Fruit fly (Drosophila melanogaster) whole organism, pupa: ENCODE measurements around the gene CG8012.
A peak's percentile ranks its signal among the peaks of the same experiment; 100 is the strongest.

Experiments
- CG10348 ChIP-seq: fragments of 200-800 bp; sonication (Bioruptor generic); IDR thresholded peaks from 2 replicates; pipeline ENCODE4 v1.3.6; 2022; ENCODE audit warnings: missing biosample characterization, missing genetic modification characterization
- CG12605 ChIP-seq: fragments of 200-800 bp; sonication (Bioruptor generic); IDR thresholded peaks from 2 replicates; pipeline ENCODE4 v1.3.6; 2022; ENCODE audit warnings: missing biosample characterization, missing genetic modification characterization
- CG13204 ChIP-seq: fragments of 200-800 bp; sonication (Bioruptor generic); optimal IDR thresholded peaks from 2 replicates; lab custom pipeline; 2018; ENCODE audit warnings: missing biosample characterization, mild to moderate bottlenecking, missing genetic modification characterization, moderate library complexity
- CG14655 ChIP-seq: fragments of 200-800 bp; sonication (Bioruptor generic); optimal IDR thresholded peaks from 3 replicates; lab custom pipeline; 2017; ENCODE audit warnings: mild to moderate bottlenecking, missing biosample characterization, missing genetic modification reagents, missing genetic modification characterization
- CG15710 ChIP-seq: fragments of 200-800 bp; sonication (Bioruptor generic); optimal IDR thresholded peaks from 2 replicates; lab custom pipeline; 2018; ENCODE audit warnings: missing biosample characterization, mild to moderate bottlenecking, missing genetic modification characterization, moderate library complexity
- CG17806 ChIP-seq: fragments of 200-800 bp; sonication (Bioruptor generic); optimal IDR thresholded peaks from 2 replicates; lab custom pipeline; 2018; ENCODE audit warnings: missing biosample characterization, mild to moderate bottlenecking, missing genetic modification characterization, moderate library complexity
- CG32121 ChIP-seq: fragments of 200-800 bp; sonication (Bioruptor generic); IDR thresholded peaks from 2 replicates; pipeline ENCODE4 v1.3.6; 2022; ENCODE audit warnings: missing biosample characterization, missing genetic modification characterization
- CG34367 ChIP-seq: fragments of 200-800 bp; sonication (Bioruptor generic); optimal IDR thresholded peaks from 2 replicates; lab custom pipeline; 2018; ENCODE audit warnings: missing biosample characterization, mild to moderate bottlenecking, missing genetic modification characterization
- CG4496 ChIP-seq: fragments of 200-800 bp; sonication (Bioruptor generic); IDR thresholded peaks from 3 replicates; pipeline ENCODE4 v1.3.6; 2022; ENCODE audit warnings: missing biosample characterization, missing genetic modification characterization
- CG8159 ChIP-seq: fragments of 200-800 bp; sonication (Bioruptor generic); optimal IDR thresholded peaks from 3 replicates; lab custom pipeline; 2018; ENCODE audit warnings: missing biosample characterization, mild to moderate bottlenecking, missing genetic modification characterization, moderate library complexity
- CG8301 ChIP-seq: fragments of 200-800 bp; sonication (Bioruptor generic); optimal IDR thresholded peaks from 2 replicates; lab custom pipeline; 2018; ENCODE audit warnings: missing biosample characterization, mild to moderate bottlenecking, missing genetic modification characterization
- CG9948 ChIP-seq: fragments of 200-800 bp; sonication (Bioruptor generic); optimal IDR thresholded peaks from 2 replicates; lab custom pipeline; 2018; ENCODE audit warnings: missing biosample characterization, mild to moderate bottlenecking, missing genetic modification characterization, moderate library complexity
- D1 ChIP-seq: fragments of 200-800 bp; sonication (Bioruptor generic); optimal IDR thresholded peaks from 2 replicates; lab custom pipeline; 2018; ENCODE audit warnings: missing biosample characterization, mild to moderate bottlenecking, missing genetic modification characterization, moderate library complexity
- EcR ChIP-seq: fragments of 200-800 bp; sonication (Bioruptor generic); optimal IDR thresholded peaks from 3 replicates; lab custom pipeline; 2019; ENCODE audit warnings: missing biosample characterization, missing genetic modification characterization, mild to moderate bottlenecking, moderate library complexity, missing genetic modification reagents
- Ets98B ChIP-seq: fragments of 200-800 bp; sonication (Bioruptor generic); IDR thresholded peaks from 2 replicates; pipeline ENCODE4 v1.3.6; 2022; ENCODE audit warnings: missing biosample characterization, missing genetic modification characterization
- Pif1A ChIP-seq: fragments of 200-800 bp; sonication (Bioruptor generic); optimal IDR thresholded peaks from 3 replicates; lab custom pipeline; 2016; ENCODE audit warnings: missing biosample characterization, missing genetic modification characterization
- Pif1B ChIP-seq: fragments of 200-800 bp; sonication (Bioruptor generic); optimal IDR thresholded peaks from 3 replicates; lab custom pipeline; 2016; ENCODE audit warnings: missing biosample characterization, missing genetic modification characterization
- Snoo ChIP-seq: fragments of 200-800 bp; sonication (Bioruptor generic); optimal IDR thresholded peaks from 3 replicates; lab custom pipeline; 2017; ENCODE audit warnings: missing biosample characterization, mild to moderate bottlenecking, missing genetic modification characterization, inconsistent platforms
- fd96Ca ChIP-seq: fragments of 200-800 bp; sonication (Bioruptor generic); IDR thresholded peaks from 3 replicates; pipeline ENCODE4 v1.3.6; 2022; ENCODE audit warnings: missing biosample characterization, missing genetic modification characterization
- gl ChIP-seq: fragments of 200-800 bp; sonication (Bioruptor generic); optimal IDR thresholded peaks from 2 replicates; lab custom pipeline; 2018; ENCODE audit warnings: missing biosample characterization, mild to moderate bottlenecking, missing genetic modification characterization

The CG8012 gene

dm6 chr3L:8214980-8215379, at the start of gene CG8012:
CG8012 (plus strand) TSS chr3L:8215280.
- no peak for TF ChIP-seq CG15710
- TF ChIP-seq CG9948 (tag; lab: Kevin White, UChicago) = no peak
- TF ChIP-seq gl (tag; lab: Kevin White, UChicago) = no peak

DNA sequence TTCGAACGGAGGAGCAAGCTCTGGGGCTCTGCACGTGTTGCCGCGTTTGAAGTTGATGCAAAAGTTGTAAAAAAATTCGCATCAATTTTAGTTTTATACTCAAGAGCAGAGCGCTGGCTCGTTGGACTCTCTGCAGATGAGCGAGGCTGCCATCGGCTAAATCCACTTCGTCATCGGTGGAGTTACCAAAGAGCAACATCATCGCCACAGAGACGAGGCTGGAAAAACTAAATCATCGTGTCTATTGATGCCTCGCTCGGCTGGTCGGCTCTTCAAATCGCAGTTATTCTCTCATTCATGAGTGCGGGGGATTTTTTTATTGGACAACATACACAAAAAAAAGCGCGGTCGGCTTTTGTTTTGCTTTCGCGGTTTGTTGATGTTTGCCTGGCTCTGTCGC, 49.6 kb upstream of the CG8012 start, which contains the start of gene CG13675:
CG13675 (minus strand) TSS at position 83 of the 400 bp plus-strand sequence.
- TF ChIP-seq Ets98B (GFP tag; lab: Robert Waterston, UW) (no peak; the same call in 1 of the 2 replicates), CG12605 (GFP tag; lab: Robert Waterston, UW) (no peak), CG4496 (GFP tag; lab: Robert Waterston, UW) (peak; percentile 44; the same call in 1 of the 3 replicates), Snoo (no peak), Pif1B (GFP tag; lab: Kevin White, UChicago) (no peak)
- TF ChIP-seq, all 21 proteins: peak for 1

DNA sequence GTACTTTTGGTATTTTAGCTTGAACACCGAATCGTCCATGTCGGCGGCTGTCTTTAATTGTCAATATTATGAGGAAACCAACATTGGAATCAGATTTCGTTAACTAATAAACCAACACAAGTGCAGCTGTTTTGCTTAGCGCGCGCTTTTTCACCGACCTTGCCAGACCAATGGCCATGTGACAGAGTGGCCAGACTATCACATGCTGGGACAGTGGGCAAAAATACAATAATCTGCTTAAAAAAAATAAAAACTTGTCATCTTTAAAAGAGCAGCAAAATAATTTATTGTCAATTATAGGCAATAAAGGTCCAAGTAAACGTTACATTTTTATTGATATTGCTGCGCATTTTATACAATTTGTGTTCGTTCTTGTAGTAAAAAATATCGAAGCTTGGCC, 39.3 kb upstream of the CG8012 start, which contains the start of gene RecQ4:
RecQ4 (minus strand) TSS at position 161 of the 400 bp plus-strand sequence.
- TF ChIP-seq gl (tag; lab: Kevin White, UChicago) (no peak), CG34367 (tag; lab: Kevin White, UChicago) (no peak), CG32121 (GFP tag; lab: Robert Waterston, UW) (no peak), CG4496 (GFP tag; lab: Robert Waterston, UW) (no peak), Pif1B (GFP tag; lab: Kevin White, UChicago) (no peak), CG13204 (GFP tag; lab: Kevin White, UChicago) (no peak), CG14655 (GFP tag; lab: Kevin White, UChicago) (no peak), CG15710 (no peak), D1 (tag; lab: Kevin White, UChicago) (no peak), CG8301 (tag; lab: Kevin White, UChicago) (no peak), Pif1A (GFP tag; lab: Kevin White, UChicago) (no peak), CG9948 (tag; lab: Kevin White, UChicago) (no peak), EcR (no peak), CG8159 (tag; lab: Kevin White, UChicago) (no peak), CG12605 (GFP tag; lab: Robert Waterston, UW) (no peak), CG17806 (tag; lab: Kevin White, UChicago) (no peak), Snoo (no peak)

DNA sequence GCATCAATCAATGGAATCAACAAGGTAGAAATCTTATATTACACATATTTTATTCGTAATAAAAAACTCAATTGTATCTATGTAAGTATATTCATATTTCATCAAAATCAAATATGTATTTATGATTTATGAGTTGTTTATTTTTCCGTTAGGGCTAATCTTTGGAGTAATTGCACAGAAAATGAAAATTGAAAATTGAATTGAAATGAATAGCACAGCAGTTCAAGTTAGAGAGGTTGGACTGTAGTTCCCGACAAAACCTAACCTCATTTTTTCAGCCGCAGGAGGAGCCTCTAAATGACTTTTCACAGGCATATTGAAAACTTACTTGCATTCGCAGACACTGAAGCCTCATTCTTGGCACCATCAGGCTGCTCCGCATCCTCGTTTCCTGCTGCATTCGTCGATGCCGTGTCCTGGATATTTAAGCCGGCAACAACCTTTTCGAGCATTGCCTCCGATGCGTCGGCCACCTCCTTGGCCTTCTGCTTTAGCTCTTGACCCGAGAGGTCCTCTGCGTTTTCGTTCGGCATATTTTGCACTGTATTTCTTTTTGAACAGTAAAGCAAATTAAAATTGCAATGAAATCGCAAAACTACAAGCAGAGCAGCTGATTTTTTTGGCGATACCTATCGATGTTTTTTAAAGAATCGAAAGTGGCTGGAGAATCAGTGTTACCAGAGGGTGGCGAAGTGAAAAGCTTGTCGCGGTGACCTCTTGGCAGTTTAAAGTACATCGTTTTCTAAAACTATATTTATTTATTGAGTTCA, 37.1 kb upstream of the CG8012 start, which contains the start of gene Nmt:
Nmt (minus strand) TSS at position 635 of the 770 bp plus-strand sequence.
- TF ChIP-seq CG8301 (tag; lab: Kevin White, UChicago) (peak; percentile 49), CG9948 (tag; lab: Kevin White, UChicago) (peak; percentile 28), CG13204 (GFP tag; lab: Kevin White, UChicago) (no peak), Snoo (peak; percentile 24), CG15710 (peak; percentile 19), CG8159 (tag; lab: Kevin White, UChicago) (peak; percentile 36), CG17806 (tag; lab: Kevin White, UChicago) (peak; percentile 43), CG34367 (tag; lab: Kevin White, UChicago) (no peak), gl (tag; lab: Kevin White, UChicago) (peak; percentile 3), Ets98B (GFP tag; lab: Robert Waterston, UW) (peak; percentile 42), CG32121 (GFP tag; lab: Robert Waterston, UW) (no peak), CG12605 (GFP tag; lab: Robert Waterston, UW) (no peak)

DNA sequence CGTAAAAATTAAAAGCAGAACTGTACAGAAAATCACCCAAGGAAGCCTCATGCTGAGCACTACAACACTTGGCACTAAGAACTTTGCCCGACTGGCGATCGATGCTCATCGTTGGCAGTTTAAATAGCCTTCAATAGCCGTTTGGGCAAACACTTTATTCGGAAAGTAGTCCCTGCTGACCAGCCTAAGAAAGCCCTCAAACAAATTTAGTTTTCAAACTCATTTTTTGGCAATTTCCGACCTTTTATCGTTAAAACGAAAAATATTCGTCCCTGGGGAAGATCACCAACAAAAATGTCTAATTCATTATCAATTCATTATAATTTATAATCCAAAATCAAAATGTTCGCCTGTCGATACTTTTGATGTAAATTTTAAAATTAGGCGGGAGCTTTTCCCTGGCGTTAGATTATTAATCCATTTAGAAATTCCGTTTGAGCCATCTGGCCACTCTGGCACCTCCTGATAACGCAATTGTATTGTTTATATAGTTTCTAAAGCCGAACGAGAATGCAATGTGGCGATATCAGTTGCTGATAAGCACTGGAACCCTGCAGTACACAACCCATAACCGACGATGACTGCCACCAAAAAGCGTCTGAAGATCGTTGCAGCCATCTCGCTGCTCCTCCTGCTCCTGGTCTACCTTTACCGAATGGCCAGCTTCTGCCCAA, 34.5 kb upstream of the CG8012 start, which contains the start of the genes mthl7 and Uxs:
mthl7 (minus strand) TSS at position 51 of the 674 bp plus-strand sequence.
Uxs (plus strand) TSS at position 460 of the 674 bp plus-strand sequence.
- no peak for TF ChIP-seq CG8159 (tag; lab: Kevin White, UChicago)
- TF ChIP-seq gl (tag; lab: Kevin White, UChicago) = no peak
- TF ChIP-seq CG32121 (GFP tag; lab: Robert Waterston, UW) = no peak
- no peak for TF ChIP-seq CG8301 (tag; lab: Kevin White, UChicago)
- TF ChIP-seq Ets98B (GFP tag; lab: Robert Waterston, UW) = no peak
- TF ChIP-seq D1 (tag; lab: Kevin White, UChicago) = no peak
- no peak for TF ChIP-seq Pif1B (GFP tag; lab: Kevin White, UChicago)
- no peak for TF ChIP-seq CG9948 (tag; lab: Kevin White, UChicago)
- TF ChIP-seq CG12605 (GFP tag; lab: Robert Waterston, UW) = no peak
- TF ChIP-seq CG17806 (tag; lab: Kevin White, UChicago) = no peak
- no peak for TF ChIP-seq CG14655 (GFP tag; lab: Kevin White, UChicago)
- TF ChIP-seq CG34367 (tag; lab: Kevin White, UChicago) = no peak
- TF ChIP-seq Snoo = no peak
- no peak for TF ChIP-seq CG13204 (GFP tag; lab: Kevin White, UChicago)
- no peak for TF ChIP-seq EcR
- TF ChIP-seq CG10348 (GFP tag; lab: Robert Waterston, UW) = no peak
- no peak for TF ChIP-seq fd96Ca
- TF ChIP-seq CG4496 (GFP tag; lab: Robert Waterston, UW) = no peak
- no peak for TF ChIP-seq CG15710
- TF ChIP-seq, all 21 proteins: peak for 0
